Worm (Caenorhabditis elegans) whole organism, L2 larva: ENCODE results near the gene F43G6.7.

Experiments
- Y55F3AM.14 ChIP-seq: fragments of 200-800 bp; sonication (Bioruptor generic); optimal IDR thresholded peaks from 2 replicates; lab custom pipeline; 2018; ENCODE audit warnings: mild to moderate bottlenecking, missing genetic modification characterization, missing compliant biosample characterization
- ama-1 ChIP-seq: fragments of 150-350 bp; optimal IDR thresholded peaks from 2 replicates; lab custom pipeline; 2018; ENCODE audit warnings: inconsistent platforms
- blmp-1 ChIP-seq: sonication (generic microtip); optimal IDR thresholded peaks from 2 replicates; lab custom pipeline; 2017; ENCODE audit warnings: missing genetic modification characterization, mild to moderate bottlenecking, missing compliant biosample characterization, antibody characterized with exemption, moderate library complexity; ENCODE audit not compliant: insufficient read depth
- ceh-16 ChIP-seq: fragments of 150-350 bp; optimal IDR thresholded peaks from 2 replicates; lab custom pipeline; 2014; ENCODE audit warnings: missing biosample characterization, missing genetic modification characterization
- fos-1 ChIP-seq: fragments of 150-350 bp; optimal IDR thresholded peaks from 2 replicates; lab custom pipeline; 2014; ENCODE audit warnings: missing biosample characterization, missing genetic modification characterization
- mab-5 ChIP-seq: fragments of 150-350 bp; optimal IDR thresholded peaks from 2 replicates; lab custom pipeline; 2014; ENCODE audit warnings: missing biosample characterization, missing genetic modification characterization
- nhr-11 ChIP-seq: fragments of 150-350 bp; optimal IDR thresholded peaks from 2 replicates; lab custom pipeline; 2014; ENCODE audit warnings: missing biosample characterization, missing genetic modification characterization
- nhr-77 ChIP-seq: fragments of 150-350 bp; optimal IDR thresholded peaks from 2 replicates; lab custom pipeline; 2014; ENCODE audit warnings: missing biosample characterization, missing genetic modification characterization
- skn-1 ChIP-seq: sonication (generic microtip); optimal IDR thresholded peaks from 2 replicates; lab custom pipeline; 2017; ENCODE audit warnings: missing biosample characterization, missing genetic modification characterization
- unc-39 ChIP-seq: fragments of 150-350 bp; optimal IDR thresholded peaks from 2 replicates; lab custom pipeline; 2014; ENCODE audit warnings: missing biosample characterization, missing genetic modification characterization

DNA sequence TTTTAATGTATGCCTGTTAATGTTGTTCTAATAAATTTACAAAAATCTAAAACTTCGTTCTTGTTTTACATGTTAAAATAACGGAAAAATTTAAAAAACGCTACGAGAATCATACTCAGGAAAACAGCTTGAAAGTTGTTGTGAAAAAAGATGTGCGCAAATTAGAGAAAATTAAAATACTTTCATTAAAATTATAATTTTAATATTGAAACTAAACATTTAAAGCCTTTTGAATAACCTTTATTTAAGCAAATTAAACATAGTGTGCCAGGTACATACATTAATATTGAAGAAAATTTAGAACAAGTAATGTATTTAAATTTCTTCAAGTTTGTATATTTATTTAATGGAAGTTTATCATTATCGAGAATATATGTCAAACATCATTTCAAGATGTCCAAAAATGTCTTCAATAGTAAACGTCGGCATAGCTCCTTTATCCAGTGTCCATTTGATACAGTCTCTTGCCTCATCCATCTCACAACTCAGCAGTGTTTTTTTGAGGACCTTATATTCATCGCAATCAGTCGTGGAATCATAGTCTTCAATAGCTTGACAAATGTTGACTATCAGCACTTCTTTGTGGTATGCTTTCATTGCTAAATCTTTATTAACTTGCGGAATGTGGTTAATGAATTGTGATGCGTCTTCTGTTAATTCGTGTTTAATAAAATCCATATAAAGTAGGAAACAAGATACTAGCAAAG, 48.6 kb upstream of the F43G6.7 start:
- peak; percentile 99 for TF ChIP-seq ama-1 (lab: Kevin White, UChicago)
- TF ChIP-seq nhr-11 (tag; lab: Kevin White, UChicago) = no peak
- no peak for TF ChIP-seq mab-5 (tag; lab: Kevin White, UChicago)
- TF ChIP-seq fos-1 (tag; lab: Kevin White, UChicago) = no peak
- TF ChIP-seq blmp-1 (tag; lab: Kevin White, UChicago) = no peak
- no peak for TF ChIP-seq unc-39 (tag; lab: Kevin White, UChicago)
- no peak for TF ChIP-seq nhr-77 (tag; lab: Kevin White, UChicago)
- TF ChIP-seq ceh-16 = no peak
- peak; percentile 89 for TF ChIP-seq skn-1
- no peak for TF ChIP-seq Y55F3AM.14 (GFP tag; lab: Kevin White, UChicago)
